Worm (Caenorhabditis elegans) whole organism, L3 larva: Measurements from ENCODE around the gene cdc-37.

Experiments used
- ama-1 ChIP-seq: fragments of 150-350 bp; optimal IDR thresholded peaks from 2 replicates; lab custom pipeline; 2018
- jun-1 ChIP-seq: fragments of 150-350 bp; optimal IDR thresholded peaks from 2 replicates; lab custom pipeline; 2014; ENCODE audit warnings: missing biosample characterization, missing genetic modification reagents, missing genetic modification characterization
- nhr-28 ChIP-seq: fragments of 150-350 bp; optimal IDR thresholded peaks from 2 replicates; lab custom pipeline; 2014; ENCODE audit warnings: missing biosample characterization, missing genetic modification characterization
- skn-1 ChIP-seq: fragments of 150-350 bp; optimal IDR thresholded peaks from 2 replicates; lab custom pipeline; 2014; ENCODE audit warnings: missing biosample characterization, missing genetic modification characterization
- unc-39 ChIP-seq: sonication (generic microtip); optimal IDR thresholded peaks from 4 replicates; lab custom pipeline; 2017; ENCODE audit warnings: missing biosample characterization, missing genetic modification characterization

ce11 chrII:608757-609156 is 28.4 kb upstream of the cdc-37 start, which contains the start of gene W04H10.1:
- TF ChIP-seq ama-1 = no peak
- no peak for TF ChIP-seq nhr-28 (tag; lab: Kevin White, UChicago)
- TF ChIP-seq jun-1 (tag; lab: Kevin White, UChicago) = no peak
- TF ChIP-seq skn-1 (tag; lab: Kevin White, UChicago) = no peak
- no peak for TF ChIP-seq unc-39 (tag; lab: Kevin White, UChicago)
